Fruit fly (Drosophila melanogaster) whole organism, prepupa: Measurements from ENCODE around the gene Droj2.

Source experiments
- CG10631 ChIP-seq: fragments of 200-800 bp; sonication (Bioruptor generic); optimal IDR thresholded peaks from 2 replicates; lab custom pipeline; 2016; ENCODE audit warnings: missing biosample characterization, missing genetic modification characterization
- CG15336 ChIP-seq: fragments of 200-800 bp; sonication (Bioruptor generic); IDR thresholded peaks from 2 replicates; pipeline ENCODE4 v1.3.6; 2022; ENCODE audit warnings: missing biosample characterization, missing genetic modification characterization
- CG16779 ChIP-seq: fragments of 200-800 bp; sonication (Bioruptor generic); optimal IDR thresholded peaks from 3 replicates; lab custom pipeline; 2017; ENCODE audit warnings: missing biosample characterization, mild to moderate bottlenecking, missing genetic modification characterization
- CG32006 ChIP-seq: fragments of 200-800 bp; sonication (Bioruptor generic); optimal IDR thresholded peaks from 3 replicates; lab custom pipeline; 2017; ENCODE audit warnings: missing biosample characterization, mild to moderate bottlenecking, missing genetic modification characterization
- CG6276 ChIP-seq: fragments of 200-800 bp; sonication (Bioruptor generic); optimal IDR thresholded peaks from 2 replicates; lab custom pipeline; 2017; ENCODE audit warnings: missing biosample characterization, mild to moderate bottlenecking, missing genetic modification characterization
- Eip93F ChIP-seq: fragments of 200-800 bp; sonication (Bioruptor generic); optimal IDR thresholded peaks from 2 replicates; lab custom pipeline; 2016; ENCODE audit warnings: missing biosample characterization, mild to moderate bottlenecking, missing genetic modification characterization
- Ets96B ChIP-seq: fragments of 200-800 bp; optimal IDR thresholded peaks from 2 replicates; lab custom pipeline; 2019; ENCODE audit warnings: missing biosample characterization, mild to moderate bottlenecking, missing genetic modification characterization, moderate library complexity
- Hr39 ChIP-seq: fragments of 200-800 bp; sonication (Bioruptor generic); optimal IDR thresholded peaks from 2 replicates; lab custom pipeline; 2016; ENCODE audit warnings: missing biosample characterization, missing genetic modification characterization
- achi ChIP-seq: fragments of 200-800 bp; sonication (Bioruptor generic); optimal IDR thresholded peaks from 3 replicates; lab custom pipeline; 2016; ENCODE audit warnings: missing biosample characterization, missing genetic modification characterization
- esn ChIP-seq: fragments of 200-800 bp; sonication (Bioruptor generic); optimal IDR thresholded peaks from 2 replicates; lab custom pipeline; 2016; ENCODE audit warnings: missing biosample characterization, mild to moderate bottlenecking, missing genetic modification characterization, moderate library complexity
- pdm3 ChIP-seq: fragments of 200-800 bp; sonication (Bioruptor generic); optimal IDR thresholded peaks from 3 replicates; lab custom pipeline; 2016; ENCODE audit warnings: missing biosample characterization, missing genetic modification characterization
- spab ChIP-seq: fragments of 200-800 bp; sonication (Bioruptor generic); optimal IDR thresholded peaks from 2 replicates; lab custom pipeline; 2017; ENCODE audit warnings: missing biosample characterization, mild to moderate bottlenecking, missing genetic modification characterization, missing genetic modification reagents
- vri ChIP-seq: fragments of 200-800 bp; sonication (Bioruptor generic); optimal IDR thresholded peaks from 3 replicates; lab custom pipeline; 2016; ENCODE audit warnings: missing biosample characterization, mild to moderate bottlenecking, missing genetic modification characterization

- no peak for TF ChIP-seq Hr39 (GFP tag; lab: Kevin White, UChicago)
- TF ChIP-seq achi: no peak
- TF ChIP-seq CG10631 (GFP tag; lab: Kevin White, UChicago): no peak
- no peak for TF ChIP-seq pdm3
- TF ChIP-seq vri: no peak
- TF ChIP-seq CG32006: no peak
- no peak for TF ChIP-seq Ets96B (tag; lab: Kevin White, UChicago)
- no peak for TF ChIP-seq CG16779
- no peak for TF ChIP-seq Eip93F
- TF ChIP-seq esn (GFP tag; lab: Kevin White, UChicago): no peak
- TF ChIP-seq spab (GFP tag; lab: Kevin White, UChicago): no peak
- no peak for TF ChIP-seq CG6276 (GFP tag; lab: Kevin White, UChicago)
- no peak for TF ChIP-seq CG15336 (GFP tag; lab: Robert Waterston, UW)
Observed at dm6 chr3R:13363347-13363994, 18.4 kb upstream of the Droj2 start.
